Fruit fly (Drosophila melanogaster) whole organism: Measurements from ENCODE around the gene Cep290.

Experiments
- psq ChIP-seq: fragments of >200 bp; optimal IDR thresholded peaks from 2 replicates; lab custom pipeline; 2017
- usp ChIP-seq: fragments of >200 bp; optimal IDR thresholded peaks from 2 replicates; lab custom pipeline; 2017; ENCODE audit warnings: missing biosample characterization, missing genetic modification characterization, mixed read lengths

- TF ChIP-seq usp (GFP tag; lab: Kevin White, UChicago), result no peak
- TF ChIP-seq psq (lab: Kevin White, UChicago), result no peak
These were observed 31.9 kb upstream of the Cep290 start for dm6 chr3L:811816-812215.
